Worm (Caenorhabditis elegans) whole organism, L4/young adult: ENCODE results near the gene ZC190.10.

Experiments used
- W03F9.2 ChIP-seq: fragments of 150-350 bp; optimal IDR thresholded peaks from 2 replicates; lab custom pipeline; 2014; ENCODE audit warnings: missing biosample characterization, missing genetic modification characterization
- dao-5 ChIP-seq: sonication (generic microtip); optimal IDR thresholded peaks from 2 replicates; lab custom pipeline; 2016; ENCODE audit warnings: missing genotype, missing genetic modification characterization, moderate library complexity, missing compliant biosample characterization
- him-1 ChIP-seq: sonication (generic microtip); optimal IDR thresholded peaks from 2 replicates; lab custom pipeline; 2016; ENCODE audit warnings: missing genotype, missing genetic modification reagents, missing genetic modification characterization, missing compliant biosample characterization

DNA sequence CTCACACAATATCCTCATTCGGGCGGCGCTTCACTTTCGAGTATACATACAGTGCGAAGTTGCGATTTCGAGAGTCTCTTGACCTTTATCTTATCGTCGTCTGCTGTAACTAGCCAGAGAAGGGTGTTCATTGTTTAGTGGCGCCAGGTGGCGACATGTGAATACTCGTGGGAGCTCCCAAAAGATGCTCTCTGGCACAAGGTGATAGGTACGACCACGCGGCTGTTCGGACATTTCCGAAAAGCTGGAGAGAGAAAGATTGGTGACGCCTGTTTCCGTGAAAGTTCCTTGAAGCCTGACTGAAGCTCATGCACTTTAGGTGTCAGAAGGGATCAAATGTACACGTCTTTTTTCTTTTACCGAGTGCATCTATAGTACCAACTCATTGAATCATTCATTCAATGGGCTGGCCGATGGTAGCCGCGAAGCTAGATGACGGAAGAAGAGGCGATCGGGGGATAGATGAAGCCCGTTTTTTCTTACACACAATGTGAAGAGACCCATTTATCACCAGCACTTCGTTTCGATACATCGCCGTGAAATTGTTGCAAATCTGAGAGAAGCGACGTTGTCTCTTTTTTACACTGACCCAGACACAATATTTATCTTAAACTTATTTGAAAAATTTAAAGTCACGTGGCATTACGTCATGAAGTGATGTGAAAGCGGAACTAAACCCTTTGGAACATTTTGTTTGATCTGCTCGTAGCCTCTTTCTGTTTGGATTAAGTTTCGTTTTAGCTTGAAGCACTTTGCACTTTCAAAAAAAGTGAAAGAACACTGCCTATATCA, 28.7 kb downstream of the ZC190.10 start:
- TF ChIP-seq W03F9.2 (tag; lab: Kevin White, UChicago) (no peak), him-1 (tag; lab: Kevin White, UChicago) (no peak), dao-5 (tag; lab: Kevin White, UChicago) (no peak)
